Fruit fly (Drosophila melanogaster) whole organism, adult: Measurements from ENCODE around the gene Gr32a.
A peak's percentile ranks its signal among the peaks of the same experiment; 100 is the strongest.

Experiments used
- CG11617 ChIP-seq: fragments of 200-800 bp; sonication (Bioruptor generic); optimal IDR thresholded peaks from 2 replicates; lab custom pipeline; 2017; ENCODE audit warnings: mild to moderate bottlenecking, missing biosample characterization, missing genetic modification reagents, missing genetic modification characterization
- CG12768 ChIP-seq: fragments of 200-800 bp; sonication (Bioruptor generic); optimal IDR thresholded peaks from 2 replicates; lab custom pipeline; 2017; ENCODE audit warnings: missing biosample characterization, missing genetic modification characterization, mild to moderate bottlenecking, moderate library complexity, missing genetic modification reagents
- CG14711 ChIP-seq: fragments of 200-800 bp; sonication (Bioruptor generic); optimal IDR thresholded peaks from 2 replicates; lab custom pipeline; 2018; ENCODE audit warnings: missing biosample characterization, mild to moderate bottlenecking, missing genetic modification characterization, moderate library complexity
- CG1620 ChIP-seq: fragments of 200-800 bp; sonication (Bioruptor generic); optimal IDR thresholded peaks from 2 replicates; lab custom pipeline; 2016; ENCODE audit warnings: missing biosample characterization, missing genetic modification characterization
- CG33017 ChIP-seq: fragments of 200-800 bp; sonication (Bioruptor generic); optimal IDR thresholded peaks from 2 replicates; lab custom pipeline; 2018; ENCODE audit warnings: missing biosample characterization, mild to moderate bottlenecking, missing genetic modification characterization, moderate library complexity
- CG5204 ChIP-seq: fragments of 200-800 bp; sonication (Bioruptor generic); optimal IDR thresholded peaks from 2 replicates; lab custom pipeline; 2016; ENCODE audit warnings: missing biosample characterization, missing genetic modification characterization
- CG7045 ChIP-seq: fragments of 200-800 bp; sonication (Bioruptor generic); optimal IDR thresholded peaks from 2 replicates; lab custom pipeline; 2017; ENCODE audit warnings: missing biosample characterization, mild to moderate bottlenecking, missing genetic modification characterization
- CG7101 ChIP-seq: fragments of 200-800 bp; sonication (Bioruptor generic); optimal IDR thresholded peaks from 2 replicates; lab custom pipeline; 2018; ENCODE audit warnings: missing biosample characterization, mild to moderate bottlenecking, missing genetic modification characterization, moderate library complexity
- Clk ChIP-seq: fragments of 200-800 bp; sonication (Bioruptor generic); optimal IDR thresholded peaks from 2 replicates; lab custom pipeline; 2017; ENCODE audit warnings: missing biosample characterization, missing genetic modification characterization
- Crg-1 ChIP-seq: fragments of 200-800 bp; sonication (Bioruptor generic); optimal IDR thresholded peaks from 2 replicates; lab custom pipeline; 2016; ENCODE audit warnings: missing biosample characterization, missing genetic modification characterization
- Hr96 ChIP-seq: fragments of 200-800 bp; sonication (Bioruptor generic); optimal IDR thresholded peaks from 2 replicates; lab custom pipeline; 2016; ENCODE audit warnings: missing biosample characterization, missing genetic modification characterization
- Mnt ChIP-seq: fragments of 200-800 bp; sonication (Bioruptor generic); optimal IDR thresholded peaks from 2 replicates; lab custom pipeline; 2016; ENCODE audit warnings: missing biosample characterization, mild to moderate bottlenecking, missing genetic modification characterization
- bab1 ChIP-seq: fragments of 200-800 bp; sonication (Bioruptor generic); optimal IDR thresholded peaks from 3 replicates; lab custom pipeline; 2019; ENCODE audit warnings: missing biosample characterization, mild to moderate bottlenecking, missing genetic modification characterization, moderate library complexity
- cic ChIP-seq: fragments of 200-800 bp; sonication (Bioruptor generic); optimal IDR thresholded peaks from 2 replicates; lab custom pipeline; 2017; ENCODE audit warnings: missing biosample characterization, mild to moderate bottlenecking, missing genetic modification characterization, moderate library complexity
- cnc ChIP-seq, 2 experiments: fragments of >200 bp; optimal IDR thresholded peaks; 2 replicates each; lab custom pipeline; 2017
- kay ChIP-seq: fragments of 200-800 bp; sonication (Bioruptor generic); peaks from one replicate; lab custom pipeline; 2016; ENCODE audit warnings: missing biosample characterization, missing genetic modification characterization, borderline replicate concordance
- ovo ChIP-seq: fragments of 200-800 bp; sonication (Bioruptor generic); optimal IDR thresholded peaks from 2 replicates; lab custom pipeline; 2016; ENCODE audit warnings: missing biosample characterization, missing genetic modification characterization
- pad ChIP-seq: fragments of 200-800 bp; sonication (Bioruptor generic); optimal IDR thresholded peaks from 3 replicates; lab custom pipeline; 2017; ENCODE audit warnings: missing biosample characterization, missing genetic modification characterization, mild to moderate bottlenecking, moderate library complexity, missing genetic modification reagents
- tj ChIP-seq: fragments of 200-800 bp; sonication (Bioruptor generic); optimal IDR thresholded peaks from 3 replicates; lab custom pipeline; 2017; ENCODE audit warnings: missing biosample characterization, mild to moderate bottlenecking, missing genetic modification characterization, moderate library complexity
- toe ChIP-seq: fragments of 200-800 bp; sonication (Bioruptor generic); optimal IDR thresholded peaks from 2 replicates; lab custom pipeline; 2016; ENCODE audit warnings: missing biosample characterization, missing genetic modification characterization

Gene Gr32a

DNA sequence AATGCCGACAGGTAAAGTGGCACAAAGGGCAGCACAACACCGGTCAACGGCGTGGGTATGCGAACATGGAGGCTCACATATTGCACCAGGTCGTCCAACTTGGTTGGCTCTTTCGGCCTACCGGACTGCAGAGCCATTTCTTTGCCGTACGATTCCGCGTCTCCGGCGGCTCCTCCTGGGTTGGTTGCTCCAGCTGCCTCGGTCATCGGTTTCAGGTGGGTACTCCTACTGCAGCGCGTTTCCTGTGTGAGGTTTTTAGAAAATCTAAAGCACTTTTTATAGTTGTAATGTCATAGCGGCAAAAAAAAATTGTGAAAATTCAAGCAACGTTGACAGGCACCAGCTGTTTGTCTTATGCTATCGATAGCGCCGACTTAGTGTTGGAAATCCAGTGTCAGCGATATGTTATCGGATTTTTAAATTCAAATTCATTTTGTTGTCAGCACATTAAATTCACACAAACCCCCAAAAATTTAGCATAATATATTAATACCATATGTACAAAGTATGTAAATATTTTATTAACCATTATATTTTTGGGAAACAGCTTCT lies 6.2 kb downstream of the Gr32a start, which contains the start of gene CG6230:
Gene CG6230, minus strand, starts transcription at position 354 of the 552 bp plus-strand sequence.
- TF ChIP-seq cnc (optimal IDR thresholded peaks at IDR 0.05; lab: Kevin White, UChicago): no peak
- TF ChIP-seq bab1 (GFP tag; lab: Kevin White, UChicago): peak; percentile 22
- no peak for TF ChIP-seq CG12768 (GFP tag; lab: Kevin White, UChicago)
- no peak for TF ChIP-seq cic (GFP tag; lab: Kevin White, UChicago)
- TF ChIP-seq Mnt (GFP tag; lab: Kevin White, UChicago): peak; percentile 9
- no peak for TF ChIP-seq Crg-1 (GFP tag; lab: Kevin White, UChicago)
- TF ChIP-seq CG14711: peak; percentile 3
- TF ChIP-seq tj (GFP tag; lab: Kevin White, UChicago): peak; percentile 1
- TF ChIP-seq Hr96 (GFP tag; lab: Kevin White, UChicago): no peak

DNA sequence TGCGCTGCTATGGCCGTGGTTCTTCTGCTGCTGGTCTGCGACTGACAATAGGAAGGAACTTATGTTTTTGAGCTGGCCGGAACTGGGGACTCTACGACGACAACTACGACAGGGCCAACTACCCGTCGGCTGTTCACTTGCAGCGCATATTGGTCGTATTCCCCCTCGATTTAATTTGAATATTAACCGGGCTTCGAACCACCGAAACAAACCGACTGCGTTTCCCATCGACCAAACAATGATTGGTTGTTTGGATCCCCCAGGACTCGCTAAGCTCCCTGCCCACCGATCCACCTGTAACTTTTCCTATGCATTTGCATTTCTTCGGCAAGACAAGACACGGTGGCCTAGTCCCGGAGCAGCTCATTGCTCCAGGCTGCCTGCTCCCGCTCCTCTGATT lies 7.8 kb downstream of the Gr32a start, which contains the start of gene Dnaaf4:
Gene Dnaaf4, minus strand, starts transcription at position 101 of the 400 bp plus-strand sequence.
- TF ChIP-seq CG11617: no peak
- TF ChIP-seq pad (GFP tag; lab: Kevin White, UChicago): no peak
- TF ChIP-seq cnc (optimal IDR thresholded peaks at IDR 0.05; lab: Kevin White, UChicago): no peak
- TF ChIP-seq Hr96 (GFP tag; lab: Kevin White, UChicago): no peak
- TF ChIP-seq Clk (GFP tag; lab: Kevin White, UChicago): no peak
- no peak for TF ChIP-seq bab1 (GFP tag; lab: Kevin White, UChicago)
- TF ChIP-seq kay (GFP tag; lab: Kevin White, UChicago): no peak
- no peak for TF ChIP-seq CG7101 (tag; lab: Kevin White, UChicago)
- no peak for TF ChIP-seq cic (GFP tag; lab: Kevin White, UChicago)
- no peak for TF ChIP-seq tj (GFP tag; lab: Kevin White, UChicago)
- no peak for TF ChIP-seq CG7045 (GFP tag; lab: Kevin White, UChicago)

DNA sequence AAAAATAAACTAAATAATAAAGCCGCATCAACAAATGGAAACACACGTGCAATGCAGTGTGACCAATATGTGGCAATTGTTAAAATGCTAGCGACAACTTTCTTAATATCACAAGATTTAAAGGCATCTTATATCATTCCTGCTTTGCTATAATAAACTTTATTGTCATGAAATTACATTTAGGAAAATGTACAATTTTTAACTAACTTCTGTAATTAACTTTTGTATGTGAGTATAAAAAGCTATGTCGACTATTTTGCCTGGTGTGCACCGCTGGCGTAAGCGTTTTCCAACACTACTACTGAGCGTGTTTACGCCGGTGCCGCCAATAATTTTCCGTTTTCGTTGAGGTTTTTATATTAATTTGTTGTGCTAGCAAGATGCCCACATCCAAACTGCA lies 9.7 kb downstream of the Gr32a start, which contains the start of the genes Csl4 and Nup160:
Gene Csl4, minus strand, starts transcription at position 69 of the 400 bp plus-strand sequence.
Gene Nup160, plus strand, starts transcription at position 279 of the 400 bp plus-strand sequence.
- TF ChIP-seq bab1 (GFP tag; lab: Kevin White, UChicago) (peak; percentile 86), pad (GFP tag; lab: Kevin White, UChicago) (peak; percentile 66), CG33017 (peak; percentile 74), cnc (optimal IDR thresholded peaks at IDR 0.05; lab: Kevin White, UChicago) (no peak), Hr96 (GFP tag; lab: Kevin White, UChicago) (peak; percentile 82), CG11617 (peak; percentile 78), kay (GFP tag; lab: Kevin White, UChicago) (no peak), Clk (GFP tag; lab: Kevin White, UChicago) (no peak), toe (GFP tag; lab: Kevin White, UChicago) (no peak), cic (GFP tag; lab: Kevin White, UChicago) (peak; percentile 13), CG12768 (GFP tag; lab: Kevin White, UChicago) (peak; percentile 80), CG1620 (GFP tag; lab: Kevin White, UChicago) (peak; percentile 87), ovo (GFP tag; lab: Kevin White, UChicago) (peak; percentile 54), Crg-1 (GFP tag; lab: Kevin White, UChicago) (peak; percentile 89), CG5204 (GFP tag; lab: Kevin White, UChicago) (no peak), tj (GFP tag; lab: Kevin White, UChicago) (peak; percentile 44), CG7101 (tag; lab: Kevin White, UChicago) (peak; percentile 86), CG14711 (peak; percentile 77), CG7045 (GFP tag; lab: Kevin White, UChicago) (peak; percentile 30), Mnt (GFP tag; lab: Kevin White, UChicago) (peak; percentile 99)

DNA sequence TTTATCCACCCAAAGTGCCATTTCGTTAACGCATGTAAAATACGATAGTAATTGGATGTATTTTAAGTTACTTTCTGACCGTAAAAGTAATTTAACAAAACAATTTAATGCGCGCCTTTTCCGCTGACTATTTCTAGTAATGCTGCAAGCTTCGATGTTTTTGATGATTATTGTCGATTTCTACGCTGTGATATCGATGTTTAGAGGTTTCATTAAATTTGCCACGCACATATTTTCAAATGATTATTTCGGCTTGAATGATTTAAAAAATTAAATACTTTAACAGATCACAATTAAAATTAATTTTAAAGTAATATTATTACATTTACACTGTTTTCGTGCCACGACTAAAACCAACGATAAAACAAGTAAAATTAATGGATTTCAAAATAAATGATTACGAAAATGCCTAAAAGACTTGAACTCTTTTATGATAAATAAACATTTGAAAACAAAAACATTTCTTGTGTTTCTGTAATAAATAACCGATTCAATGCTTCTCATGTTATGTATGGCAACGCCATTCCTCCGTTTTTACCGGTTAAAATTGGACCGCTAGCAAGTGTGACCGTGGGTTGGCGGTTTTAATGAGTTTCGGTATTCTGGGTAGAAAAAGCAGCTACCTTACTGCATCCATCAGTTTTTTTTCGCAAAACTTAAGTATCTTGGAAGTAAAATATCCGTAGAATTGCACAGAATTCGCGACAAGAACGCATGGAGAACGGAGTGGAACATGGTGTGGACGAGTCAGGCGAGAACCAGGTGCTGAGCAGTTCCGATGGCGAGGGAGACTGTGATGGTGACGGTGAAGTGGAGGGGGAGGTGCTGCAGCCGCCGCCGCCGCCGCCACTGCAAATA lies 16.6 kb downstream of the Gr32a start, which contains the start of the genes RfC38 and CG4751:
Gene RfC38, minus strand, starts transcription at position 495 of the 858 bp plus-strand sequence.
Gene CG4751, plus strand, starts transcription at position 587 of the 858 bp plus-strand sequence.
- TF ChIP-seq toe (GFP tag; lab: Kevin White, UChicago) (peak; percentile 15), CG14711 (no peak), Hr96 (GFP tag; lab: Kevin White, UChicago) (no peak), bab1 (GFP tag; lab: Kevin White, UChicago) (peak; percentile 10), CG12768 (GFP tag; lab: Kevin White, UChicago) (no peak), Mnt (GFP tag; lab: Kevin White, UChicago) (no peak), CG7101 (tag; lab: Kevin White, UChicago) (peak; percentile 19), CG11617 (peak; percentile 37), tj (GFP tag; lab: Kevin White, UChicago) (no peak), pad (GFP tag; lab: Kevin White, UChicago) (no peak), kay (GFP tag; lab: Kevin White, UChicago) (peak; percentile 74), CG5204 (GFP tag; lab: Kevin White, UChicago) (no peak), cnc (optimal IDR thresholded peaks at IDR 0.05; lab: Kevin White, UChicago) (no peak), cic (GFP tag; lab: Kevin White, UChicago) (no peak), Crg-1 (GFP tag; lab: Kevin White, UChicago) (no peak), CG33017 (no peak), ovo (GFP tag; lab: Kevin White, UChicago) (peak; percentile 46), CG7045 (GFP tag; lab: Kevin White, UChicago) (no peak)

DNA sequence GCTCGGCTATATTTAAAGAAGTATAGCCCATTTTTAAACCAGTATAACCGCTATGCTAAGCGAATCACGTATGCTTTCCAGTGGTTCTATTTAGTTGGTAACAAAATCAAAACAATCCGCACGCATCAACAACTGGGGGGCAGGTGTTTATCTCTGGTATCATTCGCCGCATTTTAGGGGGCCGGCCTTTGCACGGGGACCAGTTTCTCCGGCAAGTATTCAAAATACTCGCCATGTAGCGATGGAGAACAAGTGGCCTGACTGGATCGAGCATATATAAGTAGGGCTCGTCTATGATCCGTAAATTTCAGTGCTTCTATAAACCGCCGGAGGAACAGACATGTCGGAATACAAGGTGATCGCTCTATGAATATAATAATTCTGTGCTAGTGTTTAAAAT lies 22.3 kb downstream of the Gr32a start, which contains the start of gene hgo:
Gene hgo, plus strand, starts transcription at position 301 of the 400 bp plus-strand sequence.
- TF ChIP-seq CG7101 (tag; lab: Kevin White, UChicago): no peak
- no peak for TF ChIP-seq toe (GFP tag; lab: Kevin White, UChicago)
- no peak for TF ChIP-seq CG1620 (GFP tag; lab: Kevin White, UChicago)
- TF ChIP-seq pad (GFP tag; lab: Kevin White, UChicago): no peak
- TF ChIP-seq Crg-1 (GFP tag; lab: Kevin White, UChicago): no peak
- TF ChIP-seq bab1 (GFP tag; lab: Kevin White, UChicago): no peak
- no peak for TF ChIP-seq kay (GFP tag; lab: Kevin White, UChicago)
- no peak for TF ChIP-seq tj (GFP tag; lab: Kevin White, UChicago)
- no peak for TF ChIP-seq CG12768 (GFP tag; lab: Kevin White, UChicago)
- no peak for TF ChIP-seq cnc (optimal IDR thresholded peaks at IDR 0.05; lab: Kevin White, UChicago)
- TF ChIP-seq CG11617: no peak
- no peak for TF ChIP-seq CG5204 (GFP tag; lab: Kevin White, UChicago)
- no peak for TF ChIP-seq Hr96 (GFP tag; lab: Kevin White, UChicago)
- no peak for TF ChIP-seq cic (GFP tag; lab: Kevin White, UChicago)
- TF ChIP-seq Mnt (GFP tag; lab: Kevin White, UChicago): no peak
